Worm (Caenorhabditis elegans): ENCODE measurements around the gene fbxa-42.

DNA sequence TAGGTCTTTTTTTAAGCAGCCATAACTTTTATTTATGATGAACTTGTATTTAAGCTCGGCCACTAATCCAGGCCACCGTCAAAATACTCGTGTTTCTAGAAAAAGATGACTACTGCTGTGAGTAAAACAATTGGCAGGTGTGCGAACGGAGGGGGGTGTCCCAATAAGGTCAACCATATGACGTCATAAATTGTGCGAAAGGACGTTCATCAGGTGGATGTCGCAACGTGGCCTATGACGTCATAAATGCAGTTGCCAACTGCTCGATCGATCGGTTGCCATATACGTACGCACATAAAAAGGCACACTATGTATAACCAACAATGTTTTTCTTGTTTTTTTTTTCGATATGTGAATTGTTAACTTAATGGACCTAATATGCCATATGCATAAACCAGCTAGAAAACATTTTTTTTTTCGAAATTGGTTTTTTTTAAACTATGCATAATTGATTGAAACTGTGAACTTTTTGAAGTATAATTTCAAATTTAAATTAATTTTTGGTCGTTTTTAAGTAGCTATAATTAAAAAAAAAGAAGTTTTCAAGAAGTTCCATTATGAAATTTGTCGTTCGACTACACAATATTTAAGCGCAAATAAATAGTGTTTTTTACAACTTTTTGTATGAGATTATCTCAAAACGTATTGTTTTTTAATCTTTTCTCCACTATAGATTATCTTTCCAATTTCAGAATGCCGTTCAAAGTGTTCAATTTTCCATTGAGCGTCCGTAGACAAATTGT lies 26.9 kb downstream of the fbxa-42 start, which contains the start of gene C39B5.2:
- no peak for TF ChIP-seq skn-1 (tag; optimal IDR thresholded peaks at IDR 0.05)
- TF ChIP-seq ztf-11 (tag; optimal IDR thresholded peaks at IDR 0.05): no peak
- no peak for TF ChIP-seq nhr-6 (tag; optimal IDR thresholded peaks at IDR 0.05)
- TF ChIP-seq unc-62 (GFP tag; optimal IDR thresholded peaks at IDR 0.05): no peak
- TF ChIP-seq lsy-2 (tag; optimal IDR thresholded peaks at IDR 0.05): no peak

All from whole organism, L2 larva.